Fruit fly (Drosophila melanogaster) Kc167 (cell line): Measurements from ENCODE around the gene Gr64a.

Experiments used
- Sin3A ChIP-seq: fragments of >200 bp; optimal IDR thresholded peaks from 2 replicates; lab custom pipeline; 2018; ENCODE audit warnings: missing external identifiers
- h ChIP-seq: fragments of >200 bp; optimal IDR thresholded peaks from 3 replicates; lab custom pipeline; 2018; ENCODE audit warnings: missing external identifiers
- psq ChIP-seq: fragments of >200 bp; optimal IDR thresholded peaks from 2 replicates; lab custom pipeline; 2017; ENCODE audit warnings: missing external identifiers
- ttk ChIP-seq: sonication (Bioruptor generic); optimal IDR thresholded peaks from 2 replicates; lab custom pipeline; 2017; ENCODE audit warnings: missing external identifiers

DNA sequence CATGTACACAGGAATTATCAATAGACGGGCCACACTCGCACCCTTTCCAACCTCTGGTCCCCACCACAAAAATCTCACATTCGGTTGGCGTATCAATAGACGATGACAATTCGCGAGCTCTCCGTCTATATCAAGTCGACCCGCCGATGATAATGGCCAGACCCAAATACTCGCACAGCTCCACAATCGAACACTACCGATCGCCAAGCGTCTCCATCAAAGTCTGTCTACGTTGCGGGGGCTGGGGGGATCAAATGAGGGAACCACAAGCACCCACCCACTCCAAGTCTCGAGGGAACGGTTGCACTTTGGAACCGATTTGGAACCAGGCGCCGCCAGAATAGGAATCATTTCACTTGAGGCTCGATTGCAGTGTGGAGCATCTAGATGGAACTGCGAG, 41.8 kb downstream of the Gr64a start:
- no peak for TF ChIP-seq ttk (lab: Kevin White, UChicago)
- no peak for TF ChIP-seq Sin3A (lab: Kevin White, UChicago)
- TF ChIP-seq psq (lab: Kevin White, UChicago): no peak
- TF ChIP-seq h (lab: Kevin White, UChicago): no peak
